Worm (Caenorhabditis elegans): ENCODE data around the gene fbxa-214.

DNA sequence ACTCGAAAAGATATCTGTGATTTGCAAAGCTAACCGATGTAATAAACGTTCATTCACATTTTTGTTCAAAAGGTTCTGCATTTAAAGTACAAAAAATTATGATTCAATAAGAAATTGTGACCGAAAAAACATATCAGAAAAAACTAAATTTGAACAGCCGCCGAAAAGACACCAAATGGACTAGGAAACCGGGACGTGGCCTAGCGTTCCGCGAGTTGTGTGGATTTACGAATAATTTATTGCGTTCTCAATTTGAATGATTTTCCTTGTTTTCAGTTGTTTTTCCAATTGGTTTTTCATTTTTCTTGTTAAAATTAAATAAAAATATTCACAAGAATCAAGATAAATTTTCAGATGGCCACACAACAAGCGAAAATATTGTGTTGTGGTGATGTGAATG is 37.6 kb upstream of the fbxa-214 start, which contains the start of gene cwf-19L1:
- no peak for TF ChIP-seq nhr-76 (tag; optimal IDR thresholded peaks at IDR 0.05)
- no peak for TF ChIP-seq unc-62 (GFP tag; optimal IDR thresholded peaks at IDR 0.05)
- no peak for TF ChIP-seq nhr-237 (tag; optimal IDR thresholded peaks at IDR 0.05)
- no peak for TF ChIP-seq nhr-12 (tag; optimal IDR thresholded peaks at IDR 0.05)
- no peak for TF ChIP-seq mab-5 (tag; optimal IDR thresholded peaks at IDR 0.05)
- TF ChIP-seq unc-120 (tag; optimal IDR thresholded peaks at IDR 0.05; ENCODE audit: poor library complexity, severe bottlenecking) = no peak
- TF ChIP-seq lin-13 (tag; optimal IDR thresholded peaks at IDR 0.05) = no peak
- no peak for TF ChIP-seq mep-1 (tag; optimal IDR thresholded peaks at IDR 0.05)
- no peak for TF ChIP-seq snpc-4 (tag; optimal IDR thresholded peaks at IDR 0.05)
- TF ChIP-seq ceh-83 (GFP tag; optimal IDR thresholded peaks at IDR 0.05) = no peak
- TF ChIP-seq bed-3 (GFP tag; optimal IDR thresholded peaks at IDR 0.05) = no peak
- no peak for TF ChIP-seq tbx-8 (GFP tag; optimal IDR thresholded peaks at IDR 0.05)
- TF ChIP-seq pha-4 (tag; optimal IDR thresholded peaks at IDR 0.05) = no peak
